Worm (Caenorhabditis elegans) whole organism, L4 larva: ENCODE data around the gene K08D8.4.

Experiments used
- Y105C5A.15 ChIP-seq: fragments of 200-800 bp; sonication (Bioruptor generic); IDR thresholded peaks from 2 replicates; pipeline ENCODE4 v1.3.6; 2022; ENCODE audit warnings: missing genetic modification characterization, missing compliant biosample characterization
- Y48G9A.11 ChIP-seq: fragments of 200-800 bp; sonication (Bioruptor generic); IDR thresholded peaks from 2 replicates; pipeline ENCODE4 v1.3.6; 2022; ENCODE audit warnings: missing genetic modification reagents, missing genetic modification characterization, missing compliant biosample characterization
- Y5F2A.4 ChIP-seq: fragments of 200-800 bp; sonication (Bioruptor generic); optimal IDR thresholded peaks from 2 replicates; lab custom pipeline; 2018; ENCODE audit warnings: mild to moderate bottlenecking, missing genetic modification characterization, missing compliant biosample characterization
- ZK337.2 ChIP-seq: fragments of 200-800 bp; sonication (Bioruptor generic); IDR thresholded peaks from 2 replicates; pipeline ENCODE4 v1.3.6; 2022; ENCODE audit warnings: missing genetic modification reagents, missing genetic modification characterization, missing compliant biosample characterization
- ZK546.5 ChIP-seq, 2 experiments: sonication (generic microtip); optimal IDR thresholded peaks; 2 replicates each; lab custom pipeline; 2017; ENCODE audit warnings: missing biosample characterization in 2 of 2, missing genetic modification characterization in 2 of 2
- ceh-82 ChIP-seq: sonication (generic microtip); optimal IDR thresholded peaks from 2 replicates; lab custom pipeline; 2017; ENCODE audit warnings: missing biosample characterization, missing genetic modification characterization
- ces-1 ChIP-seq: fragments of 150-350 bp; sonication (generic microtip); optimal IDR thresholded peaks from 4 replicates; lab custom pipeline; 2014; ENCODE audit warnings: missing biosample characterization, missing genetic modification reagents, missing genetic modification characterization
- cey-2 ChIP-seq: sonication (generic microtip); optimal IDR thresholded peaks from 3 replicates; lab custom pipeline; 2017; ENCODE audit warnings: missing genetic modification characterization, mild to moderate bottlenecking, missing compliant biosample characterization, antibody characterized with exemption, borderline replicate concordance; ENCODE audit not compliant: insufficient read depth
- daf-16 ChIP-seq, 3 experiments: sonication (generic microtip); optimal IDR thresholded peaks; 2 replicates each; lab custom pipeline; 2016 to 2017; ENCODE audit warnings: missing genetic modification characterization in 3 of 3, missing genetic modification reagents in 3 of 3, mild to moderate bottlenecking in 2 of 3, missing compliant biosample characterization in 2 of 3, missing biosample characterization in 1 of 3, moderate library complexity in 1 of 3
- daf-19 ChIP-seq: fragments of 200-800 bp; sonication (Bioruptor generic); conservative IDR thresholded peaks from 2 replicates; pipeline ENCODE4 v1.3.6; 2022; ENCODE audit warnings: missing genetic modification characterization, missing compliant biosample characterization
- dmd-6 ChIP-seq: fragments of 200-800 bp; sonication (Bioruptor generic); IDR thresholded peaks from 2 replicates; pipeline ENCODE4 v1.3.6; 2022; ENCODE audit warnings: missing genetic modification reagents, missing genetic modification characterization, missing compliant biosample characterization
- dmd-8 ChIP-seq: fragments of 200-800 bp; sonication (Bioruptor generic); IDR thresholded peaks from 2 replicates; pipeline ENCODE4 v1.3.6; 2022; ENCODE audit warnings: missing genetic modification characterization, missing compliant biosample characterization
- dve-1 ChIP-seq: sonication (generic microtip); optimal IDR thresholded peaks from 2 replicates; lab custom pipeline; 2017; ENCODE audit warnings: antibody characterized with exemption, mild to moderate bottlenecking, missing genetic modification characterization, missing compliant biosample characterization; ENCODE audit not compliant: insufficient read depth
- egl-27 ChIP-seq: sonication (generic microtip); optimal IDR thresholded peaks from 3 replicates; lab custom pipeline; 2017; ENCODE audit warnings: missing biosample characterization, missing genetic modification reagents, missing genetic modification characterization
- hif-1 ChIP-seq, 2 experiments: sonication (generic microtip); optimal IDR thresholded peaks; 2 replicates each; lab custom pipeline; 2016 to 2017; ENCODE audit warnings: missing compliant biosample characterization in 2 of 2, missing genetic modification characterization in 2 of 2, missing genetic modification reagents in 2 of 2, missing genotype in 2 of 2, mild to moderate bottlenecking in 1 of 2
- jun-1 ChIP-seq: fragments of 150-350 bp; optimal IDR thresholded peaks from 2 replicates; lab custom pipeline; 2014; ENCODE audit warnings: missing biosample characterization, missing genetic modification reagents, missing genetic modification characterization
- lin-1 ChIP-seq: fragments of 200-800 bp; sonication (Bioruptor generic); IDR thresholded peaks from 2 replicates; pipeline ENCODE4 v1.3.6; 2022; ENCODE audit warnings: missing genetic modification reagents, missing genetic modification characterization, missing compliant biosample characterization
- lin-15B ChIP-seq: fragments of 150-350 bp; sonication (generic microtip); optimal IDR thresholded peaks from 3 replicates; lab custom pipeline; 2014; ENCODE audit warnings: missing biosample characterization, missing genetic modification characterization
- lin-39 ChIP-seq: fragments of 150-350 bp; optimal IDR thresholded peaks from 2 replicates; lab custom pipeline; 2014; ENCODE audit warnings: missing biosample characterization, missing genetic modification reagents, missing genetic modification characterization
- mes-2 ChIP-seq: sonication (generic microtip); optimal IDR thresholded peaks from 2 replicates; lab custom pipeline; 2016; ENCODE audit warnings: missing genotype, mild to moderate bottlenecking, missing genetic modification characterization, missing compliant biosample characterization; ENCODE audit not compliant: poor library complexity, severe bottlenecking
- nhr-28 ChIP-seq: fragments of 150-350 bp; optimal IDR thresholded peaks from 2 replicates; lab custom pipeline; 2014; ENCODE audit warnings: missing biosample characterization, missing genetic modification characterization
- nhr-42 ChIP-seq: fragments of 200-800 bp; sonication (Bioruptor generic); IDR thresholded peaks from 2 replicates; pipeline ENCODE4 v1.3.6; 2022; ENCODE audit warnings: missing genetic modification characterization, missing compliant biosample characterization
- nhr-6 ChIP-seq: fragments of 150-350 bp; optimal IDR thresholded peaks from 2 replicates; lab custom pipeline; 2014; ENCODE audit warnings: missing biosample characterization, missing genetic modification characterization
- nhr-76 ChIP-seq: fragments of 150-350 bp; optimal IDR thresholded peaks from 2 replicates; lab custom pipeline; 2014; ENCODE audit warnings: missing biosample characterization, missing genetic modification characterization
- pqm-1 ChIP-seq: sonication (generic microtip); optimal IDR thresholded peaks from 2 replicates; lab custom pipeline; 2017; ENCODE audit warnings: missing biosample characterization, missing genetic modification characterization
- saeg-2 ChIP-seq: fragments of 200-800 bp; sonication (Bioruptor generic); IDR thresholded peaks from 2 replicates; pipeline ENCODE4 v1.3.6; 2022; ENCODE audit warnings: missing genetic modification reagents, missing genetic modification characterization, missing compliant biosample characterization
- snpc-1.2 ChIP-seq: fragments of 200-800 bp; sonication (Bioruptor generic); IDR thresholded peaks from 2 replicates; pipeline ENCODE4 v1.3.6; 2022; ENCODE audit warnings: missing genetic modification reagents, missing genetic modification characterization, missing compliant biosample characterization
- snpc-4 ChIP-seq: fragments of 150-350 bp; optimal IDR thresholded peaks from 2 replicates; lab custom pipeline; 2014; ENCODE audit warnings: missing biosample characterization, missing genetic modification characterization
- tra-1 ChIP-seq: fragments of 200-800 bp; sonication (Bioruptor generic); IDR thresholded peaks from 2 replicates; pipeline ENCODE4 v1.3.6; 2022; ENCODE audit warnings: missing genetic modification reagents, missing genetic modification characterization, missing compliant biosample characterization
- unc-62 ChIP-seq, 3 experiments: fragments of 150-350 bp in 1 of 3; sonication (generic microtip); optimal IDR thresholded peaks in 2 of 3; peaks in 1 of 3; 1 replicate in 1 of 3; 2 replicates in 2 of 3; lab custom pipeline; 2014 to 2017; ENCODE audit warnings: missing biosample characterization in 3 of 3, missing genetic modification characterization in 3 of 3, missing genetic modification reagents in 3 of 3, missing genotype in 1 of 3

Gene K08D8.4

ce11 chrIV:12900267-12900666 is 9.5 kb downstream of the K08D8.4 start, which contains the start of gene K08D8.10:
Gene K08D8.10, plus strand, starts transcription at chrIV:12900567.
- TF ChIP-seq snpc-4 (tag; lab: Kevin White, UChicago), result no peak
- no peak for TF ChIP-seq daf-16 (GFP tag; optimal IDR thresholded peaks at IDR 0.05; lab: Kevin White, UChicago)
- TF ChIP-seq daf-16 (tag; optimal IDR thresholded peaks at IDR 0.05; lab: Kevin White, UChicago), result peak; percentile 9
- no peak for TF ChIP-seq nhr-6 (tag; lab: Kevin White, UChicago)

- TF ChIP-seq Y5F2A.4 (GFP tag; lab: Kevin White, UChicago), result no peak
- no peak for TF ChIP-seq Y48G9A.11 (GFP tag; lab: Robert Waterston, UW)
- no peak for TF ChIP-seq daf-19 (GFP tag; lab: Robert Waterston, UW)
- no peak for TF ChIP-seq tra-1 (GFP tag; lab: Robert Waterston, UW)
- TF ChIP-seq Y105C5A.15 (GFP tag; lab: Robert Waterston, UW), result no peak
- TF ChIP-seq dmd-8 (GFP tag; lab: Robert Waterston, UW), result no peak
- TF ChIP-seq lin-39 (tag; lab: Kevin White, UChicago), result no peak
- no peak for TF ChIP-seq lin-15B (tag; lab: Kevin White, UChicago)
- TF ChIP-seq ces-1 (GFP tag; lab: Kevin White, UChicago), result no peak
- TF ChIP-seq mes-2 (tag; lab: Kevin White, UChicago), result no peak
- no peak for TF ChIP-seq ZK546.5 (tag; optimal IDR thresholded peaks at IDR 0.05; lab: Kevin White, UChicago)
- TF ChIP-seq snpc-1.2 (GFP tag; lab: Robert Waterston, UW), result no peak
Observed at ce11 chrIV:12899392-12899791, 10.4 kb downstream of the K08D8.4 start, which contains the start of gene K08D8.9. Gene K08D8.9, plus strand, starts transcription at chrIV:12899692.

- TF ChIP-seq ZK337.2 (GFP tag; lab: Robert Waterston, UW) (no peak), daf-16 (GFP tag; optimal IDR thresholded peaks at IDR 0.05; lab: Kevin White, UChicago) (no peak), daf-16 (tag; optimal IDR thresholded peaks at IDR 0.05; lab: Kevin White, UChicago) (peak; percentile 38), daf-19 (GFP tag; lab: Robert Waterston, UW) (no peak), lin-1 (GFP tag; lab: Robert Waterston, UW) (no peak), hif-1 (tag; optimal IDR thresholded peaks at IDR 0.05; lab: Kevin White, UChicago) (no peak), ceh-82 (no peak), jun-1 (tag; lab: Kevin White, UChicago) (no peak), nhr-76 (tag; lab: Kevin White, UChicago) (no peak), saeg-2 (GFP tag; lab: Robert Waterston, UW) (no peak), nhr-28 (tag; lab: Kevin White, UChicago) (peak; percentile 59)
Observed at ce11 chrIV:12898823-12899222, 11.0 kb downstream of the K08D8.4 start.

DNA sequence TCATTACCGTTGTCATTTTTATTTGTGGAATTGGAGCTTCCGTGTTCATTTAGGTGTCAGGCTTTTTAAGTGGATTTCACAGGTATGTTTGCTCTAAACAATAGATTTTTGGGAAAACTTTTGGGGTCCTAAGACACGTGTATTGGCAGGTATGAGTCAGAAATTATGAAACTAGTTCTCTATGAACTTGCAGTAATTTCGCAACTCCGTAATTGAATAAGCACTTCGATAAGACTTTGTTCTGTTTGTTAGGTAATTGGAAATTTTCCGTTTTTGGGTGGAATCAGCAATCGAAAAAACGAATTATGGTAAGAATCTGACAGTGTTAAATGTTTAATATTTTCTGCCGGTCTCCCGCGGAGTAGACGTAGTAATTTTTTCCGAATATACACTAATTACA is 12.7 kb downstream of the K08D8.4 start:
- TF ChIP-seq egl-27 (no peak), unc-62 (GFP tag; optimal IDR thresholded peaks at IDR 0.05 in 1 of 2; lab: Kevin White, UChicago) (peak in 1 of 2 experiments; percentile 74), unc-62 (tag; optimal IDR thresholded peaks at IDR 0.05; lab: Kevin White, UChicago) (no peak), daf-16 (GFP tag; optimal IDR thresholded peaks at IDR 0.05; lab: Kevin White, UChicago) (no peak), daf-16 (tag; optimal IDR thresholded peaks at IDR 0.05; lab: Kevin White, UChicago) (peak; percentile 17)

DNA sequence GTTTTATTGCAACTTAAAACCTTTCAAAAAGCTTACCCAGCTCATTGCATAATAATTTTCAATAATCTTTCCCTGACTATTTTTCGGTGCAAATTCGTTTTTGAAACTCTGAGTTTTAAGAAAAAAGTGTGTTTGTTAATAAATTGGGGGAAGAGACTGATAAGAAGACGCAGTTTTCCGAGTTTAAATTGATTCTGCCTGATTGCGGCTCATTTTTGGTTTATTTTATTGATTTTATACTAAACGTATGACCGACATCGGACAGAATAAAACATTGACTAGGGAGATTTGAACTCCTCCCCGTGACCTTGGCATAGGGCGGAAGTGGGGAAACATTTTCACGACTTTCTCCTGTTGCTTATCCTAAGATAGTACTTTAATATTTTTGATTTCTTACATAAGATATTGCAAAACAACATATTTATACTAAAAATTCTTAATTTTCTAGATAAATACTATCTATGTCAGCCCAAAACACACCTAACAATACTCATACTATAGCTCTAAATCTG is 13.4 kb downstream of the K08D8.4 start, which contains the start of gene K08D8.7:
TSS of gene K08D8.7 (plus strand) at position 462 of the 512 bp plus-strand sequence.
- TF ChIP-seq nhr-28 (tag; lab: Kevin White, UChicago) (peak; percentile 41), cey-2 (tag; lab: Kevin White, UChicago) (no peak), daf-16 (GFP tag; optimal IDR thresholded peaks at IDR 0.05; lab: Kevin White, UChicago) (no peak), daf-16 (tag; optimal IDR thresholded peaks at IDR 0.05; lab: Kevin White, UChicago) (peak; percentile 24), dve-1 (tag; lab: Kevin White, UChicago) (peak; percentile 23), nhr-42 (no peak), pqm-1 (tag; lab: Kevin White, UChicago) (peak; percentile 40), dmd-6 (GFP tag; lab: Robert Waterston, UW) (peak; percentile 33; the same call in 1 of the 2 replicates)
